Worm (Caenorhabditis elegans) whole organism, late embryonic: ENCODE measurements around the gene Y49E10.21.

Experiments used
- K09A11.1 ChIP-seq: sonication (generic microtip); optimal IDR thresholded peaks from 2 replicates; lab custom pipeline; 2017; ENCODE audit warnings: antibody characterized with exemption, mild to moderate bottlenecking, missing genetic modification characterization, missing compliant biosample characterization; ENCODE audit not compliant: insufficient read depth
- T23F11.4 ChIP-seq: fragments of 200-800 bp; sonication (Bioruptor generic); optimal IDR thresholded peaks from 2 replicates; lab custom pipeline; 2018; ENCODE audit warnings: mild to moderate bottlenecking, missing genetic modification characterization, missing compliant biosample characterization
- ama-1 ChIP-seq: fragments of 150-350 bp; optimal IDR thresholded peaks from 2 replicates; lab custom pipeline; 2014
- ceh-48 ChIP-seq: sonication (generic microtip); optimal IDR thresholded peaks from 2 replicates; lab custom pipeline; 2016; ENCODE audit warnings: missing genetic modification characterization, inconsistent platforms, missing compliant biosample characterization
- dve-1 ChIP-seq: sonication (generic microtip); optimal IDR thresholded peaks from 2 replicates; lab custom pipeline; 2017; ENCODE audit warnings: antibody characterized with exemption, mild to moderate bottlenecking, missing genetic modification characterization, missing compliant biosample characterization
- fkh-10 ChIP-seq: fragments of 150-350 bp; optimal IDR thresholded peaks from 2 replicates; lab custom pipeline; 2014; ENCODE audit warnings: missing biosample characterization, missing genetic modification reagents, missing genetic modification characterization
- lin-11 ChIP-seq: fragments of 200-800 bp; sonication (Bioruptor generic); optimal IDR thresholded peaks from 2 replicates; lab custom pipeline; 2018; ENCODE audit warnings: mild to moderate bottlenecking, missing genetic modification characterization, missing compliant biosample characterization
- nfya-1 ChIP-seq: sonication (generic microtip); optimal IDR thresholded peaks from 2 replicates; lab custom pipeline; 2017; ENCODE audit warnings: missing genetic modification characterization, mild to moderate bottlenecking, missing compliant biosample characterization, antibody characterized with exemption, moderate library complexity
- pros-1 ChIP-seq: fragments of 150-350 bp; optimal IDR thresholded peaks from 2 replicates; lab custom pipeline; 2014; ENCODE audit warnings: missing biosample characterization, missing genetic modification reagents, missing genetic modification characterization
- rnt-1 ChIP-seq: sonication (generic microtip); optimal IDR thresholded peaks from 2 replicates; lab custom pipeline; 2016; ENCODE audit warnings: missing genetic modification characterization, missing compliant biosample characterization
- unc-42 ChIP-seq: sonication (generic microtip); optimal IDR thresholded peaks from 2 replicates; lab custom pipeline; 2016; ENCODE audit warnings: missing genotype, missing genetic modification characterization, missing compliant biosample characterization
- unc-86 ChIP-seq: sonication (generic microtip); optimal IDR thresholded peaks from 2 replicates; lab custom pipeline; 2016; ENCODE audit warnings: missing genetic modification characterization, missing compliant biosample characterization
- zip-5 ChIP-seq: sonication (generic microtip); optimal IDR thresholded peaks from 2 replicates; lab custom pipeline; 2016; ENCODE audit warnings: missing genetic modification characterization, missing compliant biosample characterization

DNA sequence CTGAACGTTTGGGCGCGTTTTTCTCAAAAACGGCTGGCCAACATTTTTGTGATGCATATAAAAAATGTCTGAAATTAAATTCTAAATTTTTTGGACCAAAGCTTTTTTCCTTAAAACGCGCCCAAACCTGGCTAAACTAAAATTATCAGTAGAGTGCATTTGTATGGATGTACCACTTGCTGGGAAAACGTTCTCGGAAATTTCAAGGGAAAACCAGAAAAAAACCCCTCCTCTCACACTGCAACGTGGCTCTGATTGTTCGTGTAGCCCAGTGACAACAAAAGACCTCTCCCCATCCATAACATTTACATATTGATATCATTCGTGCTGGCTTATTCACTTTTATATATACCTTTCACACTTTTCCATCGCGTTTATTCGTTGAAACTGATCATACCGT is 11.5 kb downstream of the Y49E10.21 start, which contains the start of gene Y49E10.29:
- TF ChIP-seq K09A11.1 = no peak
- no peak for TF ChIP-seq unc-86 (tag; lab: Kevin White, UChicago)
- no peak for TF ChIP-seq ceh-48 (tag; lab: Kevin White, UChicago)
- no peak for TF ChIP-seq ama-1
- TF ChIP-seq nfya-1 (tag; lab: Kevin White, UChicago) = no peak
- TF ChIP-seq dve-1 = no peak
- TF ChIP-seq zip-5 (tag; lab: Kevin White, UChicago) = no peak
- no peak for TF ChIP-seq pros-1 (tag; lab: Kevin White, UChicago)
- TF ChIP-seq fkh-10 (GFP tag; lab: Kevin White, UChicago) = no peak
- TF ChIP-seq T23F11.4 (GFP tag; lab: Kevin White, UChicago) = no peak
- no peak for TF ChIP-seq lin-11 (tag; lab: Kevin White, UChicago)
- TF ChIP-seq rnt-1 (tag; lab: Kevin White, UChicago) = no peak
- TF ChIP-seq unc-42 (tag; lab: Kevin White, UChicago) = no peak
